Worm (Caenorhabditis elegans) whole organism, L4 larva: Measurements from ENCODE around the gene srw-119.

ENCODE experiments used
- aly-2 ChIP-seq: sonication (generic microtip); optimal IDR thresholded peaks from 2 replicates; lab custom pipeline; 2018; ENCODE audit warnings: missing biosample characterization, missing genetic modification characterization
- ama-1 ChIP-seq: fragments of 150-350 bp; optimal IDR thresholded peaks from 2 replicates; lab custom pipeline; 2014; ENCODE audit warnings: inconsistent platforms, mixed read lengths
- daf-19 ChIP-seq: fragments of 200-800 bp; sonication (Bioruptor generic); conservative IDR thresholded peaks from 2 replicates; pipeline ENCODE4 v1.3.6; 2022; ENCODE audit warnings: missing genetic modification characterization, missing compliant biosample characterization
- egl-27 ChIP-seq: sonication (generic microtip); optimal IDR thresholded peaks from 3 replicates; lab custom pipeline; 2017; ENCODE audit warnings: missing biosample characterization, missing genetic modification reagents, missing genetic modification characterization
- jun-1 ChIP-seq: fragments of 150-350 bp; optimal IDR thresholded peaks from 2 replicates; lab custom pipeline; 2014; ENCODE audit warnings: missing biosample characterization, missing genetic modification reagents, missing genetic modification characterization
- nhr-11 ChIP-seq: fragments of 150-350 bp; optimal IDR thresholded peaks from 2 replicates; lab custom pipeline; 2014; ENCODE audit warnings: missing biosample characterization, missing genetic modification characterization
- nhr-28 ChIP-seq: fragments of 150-350 bp; optimal IDR thresholded peaks from 2 replicates; lab custom pipeline; 2014; ENCODE audit warnings: missing biosample characterization, missing genetic modification characterization
- nhr-6 ChIP-seq: fragments of 150-350 bp; optimal IDR thresholded peaks from 2 replicates; lab custom pipeline; 2014; ENCODE audit warnings: missing biosample characterization, missing genetic modification characterization
- nhr-77 ChIP-seq: fragments of 150-350 bp; optimal IDR thresholded peaks from 2 replicates; lab custom pipeline; 2014; ENCODE audit warnings: missing biosample characterization, missing genetic modification characterization
- pha-4 ChIP-seq, 2 experiments: fragments of 150-350 bp in 1 of 2; fragments of 200-800 bp in 1 of 2; sonication (Bioruptor generic) in 1 of 2; IDR thresholded peaks in 1 of 2; optimal IDR thresholded peaks in 1 of 2; 2 replicates each; pipeline versions ENCODE4 v1.3.6 to Lab custom; 2014 to 2022; ENCODE audit warnings: missing genetic modification characterization in 2 of 2, missing genetic modification reagents in 2 of 2, missing biosample characterization in 1 of 2, missing compliant biosample characterization in 1 of 2

- TF ChIP-seq nhr-11 (tag; lab: Kevin White, UChicago): no peak
- TF ChIP-seq daf-19 (GFP tag; lab: Robert Waterston, UW): no peak
- no peak for TF ChIP-seq nhr-77 (tag; lab: Kevin White, UChicago)
- TF ChIP-seq nhr-6 (tag; lab: Kevin White, UChicago): no peak
- TF ChIP-seq jun-1: no peak
- TF ChIP-seq ama-1: no peak
- no peak for TF ChIP-seq egl-27
- no peak for TF ChIP-seq aly-2 (tag; lab: Kevin White, UChicago)
- no peak for TF ChIP-seq nhr-28 (tag; lab: Kevin White, UChicago)
- TF ChIP-seq pha-4 (GFP tag; IDR thresholded peaks at IDR 0.05; lab: Robert Waterston, UW): no peak
- no peak for TF ChIP-seq pha-4 (tag; optimal IDR thresholded peaks at IDR 0.05; lab: Kevin White, UChicago)
Observed at ce11 chrV:3021306-3021705, 21.7 kb upstream of the srw-119 start, which contains the start of gene irld-12.
